Worm (Caenorhabditis elegans): ENCODE data around the gene srd-68.

DNA sequence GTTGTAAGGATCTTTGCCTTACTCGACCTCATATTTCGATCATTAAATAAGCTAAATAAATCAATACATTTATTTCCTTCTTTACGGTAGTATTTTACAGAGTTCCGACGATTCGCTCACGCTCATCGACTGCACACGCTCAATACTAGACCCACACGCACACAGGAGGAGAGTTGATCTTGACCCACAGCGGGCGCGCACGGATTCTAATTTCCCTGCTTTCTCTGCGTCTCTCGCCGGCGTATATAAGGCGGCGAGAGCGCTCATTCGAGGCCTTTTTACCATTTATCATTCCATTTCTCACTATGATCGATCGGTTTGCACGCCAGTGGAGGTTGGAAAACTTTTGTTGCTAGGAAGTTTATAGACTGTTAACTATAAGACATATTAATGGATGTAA, 47.4 kb upstream of the srd-68 start:
- no peak for TF ChIP-seq mdl-1 (tag; optimal IDR thresholded peaks at IDR 0.05)
- TF ChIP-seq nhr-129 (tag; optimal IDR thresholded peaks at IDR 0.05) = no peak
- TF ChIP-seq nhr-23 (tag; optimal IDR thresholded peaks at IDR 0.05) = no peak
- no peak for TF ChIP-seq mab-5 (tag; optimal IDR thresholded peaks at IDR 0.05)
- TF ChIP-seq lin-39 (tag; optimal IDR thresholded peaks at IDR 0.05) = no peak
- TF ChIP-seq F13H6.1 (tag; optimal IDR thresholded peaks at IDR 0.05) = no peak

Measured in whole organism, L2 larva.